Fruit fly (Drosophila melanogaster) whole organism, embryonic: Measurements from ENCODE around the gene cbt.

ENCODE experiments used
- Bteb2 ChIP-seq: fragments of 200-800 bp; sonication (Bioruptor generic); optimal IDR thresholded peaks from 2 replicates; lab custom pipeline; 2016; ENCODE audit warnings: missing biosample characterization, missing genetic modification characterization
- CG1024 ChIP-seq: fragments of 200-800 bp; sonication (Bioruptor generic); IDR thresholded peaks from 2 replicates; pipeline ENCODE4 v1.3.6; 2022; ENCODE audit warnings: missing biosample characterization, missing genetic modification characterization
- CG10979 ChIP-seq: fragments of 200-800 bp; sonication (Bioruptor generic); optimal IDR thresholded peaks from 2 replicates; lab custom pipeline; 2018; ENCODE audit warnings: missing biosample characterization, mild to moderate bottlenecking, missing genetic modification characterization, moderate library complexity
- CG11093 ChIP-seq: fragments of 200-800 bp; sonication (Bioruptor generic); IDR thresholded peaks from 3 replicates; pipeline ENCODE4 v1.3.6; 2022; ENCODE audit warnings: missing biosample characterization, missing genetic modification characterization
- CG12391 ChIP-seq: fragments of 200-800 bp; sonication (Bioruptor generic); optimal IDR thresholded peaks from 3 replicates; lab custom pipeline; 2018; ENCODE audit warnings: missing biosample characterization, mild to moderate bottlenecking, missing genetic modification characterization, moderate library complexity
- CG12942 ChIP-seq: fragments of 200-800 bp; sonication (Bioruptor generic); optimal IDR thresholded peaks from 3 replicates; lab custom pipeline; 2016; ENCODE audit warnings: missing biosample characterization, missing genetic modification characterization
- CG15011 ChIP-seq: fragments of 200-800 bp; sonication (Bioruptor generic); optimal IDR thresholded peaks from 3 replicates; lab custom pipeline; 2018; ENCODE audit warnings: missing biosample characterization, mild to moderate bottlenecking, missing genetic modification characterization
- CG1647 ChIP-seq: fragments of 200-800 bp; sonication (Bioruptor generic); optimal IDR thresholded peaks from 3 replicates; lab custom pipeline; 2016; ENCODE audit warnings: missing biosample characterization, missing genetic modification characterization
- CG18476 ChIP-seq: fragments of 200-800 bp; sonication (Bioruptor generic); optimal IDR thresholded peaks from 2 replicates; lab custom pipeline; 2016; ENCODE audit warnings: missing biosample characterization, mild to moderate bottlenecking, missing genetic modification characterization
- CG2712 ChIP-seq: fragments of 200-800 bp; optimal IDR thresholded peaks from 3 replicates; lab custom pipeline; 2019; ENCODE audit warnings: missing biosample characterization, mild to moderate bottlenecking, missing genetic modification characterization, moderate library complexity
- CG4617 ChIP-seq: fragments of 200-800 bp; sonication (Bioruptor generic); optimal IDR thresholded peaks from 3 replicates; lab custom pipeline; 2016; ENCODE audit warnings: missing biosample characterization, missing genetic modification characterization, borderline replicate concordance
- CG4820 ChIP-seq: fragments of 200-800 bp; sonication (Bioruptor generic); optimal IDR thresholded peaks from 3 replicates; lab custom pipeline; 2016; ENCODE audit warnings: missing biosample characterization, missing genetic modification characterization
- CG6854 ChIP-seq: fragments of 200-800 bp; sonication (Bioruptor generic); optimal IDR thresholded peaks from 3 replicates; lab custom pipeline; 2017; ENCODE audit warnings: missing biosample characterization, mild to moderate bottlenecking, missing genetic modification characterization
- CG8388 ChIP-seq: fragments of 200-800 bp; sonication (Bioruptor generic); optimal IDR thresholded peaks from 2 replicates; lab custom pipeline; 2019; ENCODE audit warnings: missing biosample characterization, mild to moderate bottlenecking, missing genetic modification characterization, moderate library complexity
- CG9609 ChIP-seq: fragments of 200-800 bp; sonication (Bioruptor generic); optimal IDR thresholded peaks from 3 replicates; lab custom pipeline; 2016; ENCODE audit warnings: missing biosample characterization, missing genetic modification characterization
- Camta ChIP-seq: fragments of 200-800 bp; sonication (Bioruptor generic); optimal IDR thresholded peaks from 2 replicates; lab custom pipeline; 2016; ENCODE audit warnings: missing biosample characterization, missing genetic modification characterization
- CoRest ChIP-seq: fragments of 200-800 bp; sonication (Bioruptor generic); optimal IDR thresholded peaks from 3 replicates; lab custom pipeline; 2018; ENCODE audit warnings: missing biosample characterization, mild to moderate bottlenecking, missing genetic modification characterization, moderate library complexity
- CrebB ChIP-seq: fragments of 200-800 bp; sonication (Bioruptor generic); optimal IDR thresholded peaks from 3 replicates; lab custom pipeline; 2018; ENCODE audit warnings: missing biosample characterization, mild to moderate bottlenecking, missing genetic modification characterization
- Fer2 ChIP-seq: fragments of 200-800 bp; sonication (Bioruptor generic); optimal IDR thresholded peaks from 2 replicates; lab custom pipeline; 2018; ENCODE audit warnings: missing biosample characterization, mild to moderate bottlenecking, missing genetic modification characterization, moderate library complexity
- Fer3 ChIP-seq: fragments of 200-800 bp; sonication (Bioruptor generic); optimal IDR thresholded peaks from 2 replicates; lab custom pipeline; 2018; ENCODE audit warnings: missing biosample characterization, mild to moderate bottlenecking, missing genetic modification characterization, moderate library complexity
- GATAe ChIP-seq: fragments of 200-800 bp; sonication (Bioruptor generic); conservative IDR thresholded peaks from 2 replicates; pipeline ENCODE4 v1.3.6; 2022; ENCODE audit warnings: missing biosample characterization, missing genetic modification characterization
- Hey ChIP-seq: fragments of 200-800 bp; sonication (Bioruptor generic); optimal IDR thresholded peaks from 3 replicates; lab custom pipeline; 2018; ENCODE audit warnings: missing biosample characterization, mild to moderate bottlenecking, missing genetic modification characterization
- Max ChIP-seq: fragments of 200-800 bp; sonication (Bioruptor generic); optimal IDR thresholded peaks from 2 replicates; lab custom pipeline; 2016; ENCODE audit warnings: missing biosample characterization, mild to moderate bottlenecking, missing genetic modification characterization
- Med ChIP-seq: fragments of 200-800 bp; sonication (Bioruptor generic); peaks from one replicate; lab custom pipeline; 2016; ENCODE audit warnings: missing biosample characterization, missing genetic modification characterization, mild to moderate bottlenecking, inconsistent platforms, moderate library complexity
- Six4 ChIP-seq: fragments of 200-800 bp; sonication (Bioruptor generic); optimal IDR thresholded peaks from 2 replicates; lab custom pipeline; 2016; ENCODE audit warnings: missing biosample characterization, missing genetic modification characterization
- Sox102F ChIP-seq: fragments of 200-800 bp; sonication (Bioruptor generic); optimal IDR thresholded peaks from 2 replicates; lab custom pipeline; 2018; ENCODE audit warnings: missing biosample characterization, mild to moderate bottlenecking, missing genetic modification characterization, moderate library complexity
- Sry-δ ChIP-seq: fragments of 200-800 bp; sonication (Bioruptor generic); optimal IDR thresholded peaks from 2 replicates; lab custom pipeline; 2016; ENCODE audit warnings: missing biosample characterization, missing genetic modification characterization
- Vsx1 ChIP-seq: fragments of 200-800 bp; sonication (Bioruptor generic); optimal IDR thresholded peaks from 2 replicates; lab custom pipeline; 2017; ENCODE audit warnings: missing biosample characterization, mild to moderate bottlenecking, missing genetic modification characterization, missing genetic modification reagents
- ash1 ChIP-seq: fragments of 200-800 bp; sonication (Bioruptor generic); optimal IDR thresholded peaks from 2 replicates; lab custom pipeline; 2018; ENCODE audit warnings: missing biosample characterization, mild to moderate bottlenecking, missing genetic modification characterization
- ato ChIP-seq: fragments of 200-800 bp; sonication (Bioruptor generic); IDR thresholded peaks from 2 replicates; pipeline ENCODE4 v1.3.6; 2022; ENCODE audit warnings: missing biosample characterization, missing genetic modification characterization; ENCODE audit not compliant: partially characterized antibody
- bbx ChIP-seq: fragments of 200-800 bp; sonication (Bioruptor generic); IDR thresholded peaks from 2 replicates; pipeline ENCODE4 v1.3.6; 2022; ENCODE audit warnings: missing biosample characterization, missing genetic modification characterization; ENCODE audit not compliant: partially characterized antibody
- chn ChIP-seq: fragments of 200-800 bp; sonication (Bioruptor generic); optimal IDR thresholded peaks from 2 replicates; lab custom pipeline; 2016; ENCODE audit warnings: missing biosample characterization, missing genetic modification characterization
- dati ChIP-seq: fragments of 200-800 bp; sonication (Bioruptor generic); IDR thresholded peaks from 2 replicates; pipeline ENCODE4 v1.3.6; 2022; ENCODE audit warnings: missing biosample characterization, missing genetic modification characterization
- dm ChIP-seq: fragments of 200-800 bp; sonication (Bioruptor generic); optimal IDR thresholded peaks from 3 replicates; lab custom pipeline; 2016; ENCODE audit warnings: missing biosample characterization, missing genetic modification characterization
- fd96Cb ChIP-seq: fragments of 200-800 bp; sonication (Bioruptor generic); optimal IDR thresholded peaks from 2 replicates; lab custom pipeline; 2018; ENCODE audit warnings: missing biosample characterization, mild to moderate bottlenecking, missing genetic modification characterization, moderate library complexity
- fu2 ChIP-seq: fragments of 200-800 bp; sonication (Bioruptor generic); optimal IDR thresholded peaks from 2 replicates; lab custom pipeline; 2016; ENCODE audit warnings: missing biosample characterization, missing genetic modification characterization
- her ChIP-seq: fragments of 200-800 bp; sonication (Bioruptor generic); optimal IDR thresholded peaks from 2 replicates; lab custom pipeline; 2016; ENCODE audit warnings: missing biosample characterization, missing genetic modification characterization
- jigr1 ChIP-seq: fragments of 200-800 bp; sonication (Bioruptor generic); IDR thresholded peaks from 3 replicates; pipeline ENCODE4 v1.3.6; 2022; ENCODE audit warnings: missing biosample characterization, missing genetic modification characterization
- jing ChIP-seq: fragments of 200-800 bp; sonication (Bioruptor generic); optimal IDR thresholded peaks from 2 replicates; lab custom pipeline; 2018; ENCODE audit warnings: missing biosample characterization, mild to moderate bottlenecking, missing genetic modification characterization
- knrl ChIP-seq: fragments of 200-800 bp; sonication (Bioruptor generic); IDR thresholded peaks from 3 replicates; pipeline ENCODE4 v1.3.6; 2022; ENCODE audit warnings: missing biosample characterization, missing genetic modification characterization; ENCODE audit not compliant: partially characterized antibody
- lmd ChIP-seq: fragments of 200-800 bp; sonication (Bioruptor generic); IDR thresholded peaks from 2 replicates; pipeline ENCODE4 v1.3.6; 2022; ENCODE audit warnings: missing biosample characterization, missing genetic modification characterization
- mld ChIP-seq: fragments of 200-800 bp; sonication (Bioruptor generic); IDR thresholded peaks from 3 replicates; pipeline ENCODE4 v1.3.6; 2022; ENCODE audit warnings: missing biosample characterization, missing genetic modification characterization; ENCODE audit not compliant: partially characterized antibody
- nau ChIP-seq: fragments of 200-800 bp; sonication (Bioruptor generic); optimal IDR thresholded peaks from 3 replicates; lab custom pipeline; 2017; ENCODE audit warnings: missing biosample characterization, mild to moderate bottlenecking, missing genetic modification characterization, missing genetic modification reagents
- oc ChIP-seq: fragments of 200-800 bp; sonication (Bioruptor generic); optimal IDR thresholded peaks from 2 replicates; lab custom pipeline; 2018; ENCODE audit warnings: missing biosample characterization, mild to moderate bottlenecking, missing genetic modification characterization, moderate library complexity
- sc ChIP-seq, 3 experiments: fragments of >200 bp in 2 of 3; fragments of 200-800 bp in 1 of 3; sonication (Bioruptor generic) in 1 of 3; optimal IDR thresholded peaks; 2 replicates in 2 of 3; 3 replicates in 1 of 3; lab custom pipeline; 2017; ENCODE audit warnings: mild to moderate bottlenecking in 1 of 3, missing biosample characterization in 1 of 3, missing genetic modification characterization in 1 of 3, missing genetic modification reagents in 1 of 3
- sd ChIP-seq: fragments of 200-800 bp; sonication (Bioruptor generic); optimal IDR thresholded peaks from 3 replicates; lab custom pipeline; 2018; ENCODE audit warnings: missing biosample characterization, mild to moderate bottlenecking, missing genetic modification characterization, moderate library complexity
- tx ChIP-seq: fragments of 200-800 bp; sonication (Bioruptor generic); optimal IDR thresholded peaks from 2 replicates; lab custom pipeline; 2016; ENCODE audit warnings: missing biosample characterization, missing genetic modification characterization
- unpg ChIP-seq: fragments of 200-800 bp; sonication (Bioruptor generic); optimal IDR thresholded peaks from 3 replicates; lab custom pipeline; 2018; ENCODE audit warnings: missing biosample characterization, mild to moderate bottlenecking, missing genetic modification characterization, moderate library complexity
- usp ChIP-seq: fragments of >200 bp; optimal IDR thresholded peaks from 2 replicates; lab custom pipeline; 2017; ENCODE audit warnings: missing biosample characterization, missing genetic modification characterization

The cbt gene

DNA sequence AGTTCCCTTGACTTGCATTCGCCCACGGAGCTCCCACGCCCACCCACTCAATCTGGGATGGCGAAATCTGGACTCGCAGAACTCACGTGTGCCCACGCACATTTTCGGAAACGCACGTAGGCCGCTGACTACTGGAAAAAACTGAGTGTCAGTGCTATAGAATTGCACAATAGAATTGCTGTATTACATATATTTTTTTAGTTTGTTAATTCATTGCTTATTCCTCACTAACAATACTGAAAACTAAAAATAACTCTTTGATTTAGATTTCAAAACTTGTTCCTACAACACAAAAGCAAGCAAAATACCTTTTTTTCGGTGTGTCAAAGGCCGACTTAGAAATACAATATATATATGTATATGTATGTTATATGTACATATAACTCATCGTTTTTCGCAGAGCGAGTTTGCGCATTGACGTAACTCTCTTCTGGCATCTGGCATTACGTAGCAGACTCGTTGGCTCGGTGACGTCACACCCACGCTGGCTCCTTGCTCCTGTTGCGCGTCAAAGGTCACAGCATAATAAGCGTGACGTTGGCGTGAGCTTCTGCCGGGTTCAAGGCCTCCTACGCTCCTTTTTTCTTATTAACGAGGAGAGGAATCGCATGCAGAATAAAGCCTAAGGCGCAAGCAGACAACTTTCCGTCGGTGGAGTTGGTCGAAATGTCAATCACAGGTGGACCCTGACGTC is 2.4 kb upstream of the cbt start (continued):
- no peak for TF ChIP-seq dati (GFP tag; lab: Robert Waterston, UW)
- peak; percentile 9 for TF ChIP-seq Sry-δ (GFP tag; lab: Kevin White, UChicago)
- peak; percentile 92 for TF ChIP-seq Fer3 (tag; lab: Kevin White, UChicago)
- peak; percentile 24 for TF ChIP-seq Six4 (GFP tag; lab: Kevin White, UChicago)
- no peak for TF ChIP-seq bbx
- TF ChIP-seq fd96Cb = peak; percentile 65
- TF ChIP-seq jigr1 (GFP tag; lab: Robert Waterston, UW) = no peak
- no peak for TF ChIP-seq Hey
- no peak for TF ChIP-seq knrl
- TF ChIP-seq CG4617 (GFP tag; lab: Kevin White, UChicago) = peak; percentile 8
- peak; percentile 51 for TF ChIP-seq CG4820 (GFP tag; lab: Kevin White, UChicago)
- peak; percentile 68 for TF ChIP-seq fu2
- TF ChIP-seq CG18476 (GFP tag; lab: Kevin White, UChicago) = peak; percentile 84
- peak; percentile 22 for TF ChIP-seq CrebB (tag; lab: Kevin White, UChicago)
- TF ChIP-seq ash1 (GFP tag; lab: Kevin White, UChicago) = peak; percentile 35
- TF ChIP-seq CG1647 (GFP tag; lab: Kevin White, UChicago) = peak; percentile 47
- no peak for TF ChIP-seq ato
- TF ChIP-seq CG9609 (GFP tag; lab: Kevin White, UChicago) = peak; percentile 52
- peak; percentile 83 for TF ChIP-seq CG15011
- no peak; the same call in 1 of the 3 replicates for TF ChIP-seq CG11093
- peak; percentile 84 for TF ChIP-seq unpg (GFP tag; lab: Kevin White, UChicago)
- peak; percentile 66 for TF ChIP-seq CG12942 (GFP tag; lab: Kevin White, UChicago)
- TF ChIP-seq CoRest (tag; lab: Kevin White, UChicago) = peak; percentile 83
- TF ChIP-seq Camta (GFP tag; lab: Kevin White, UChicago) = peak; percentile 59
- no peak for TF ChIP-seq her (GFP tag; lab: Kevin White, UChicago)
- TF ChIP-seq lmd (GFP tag; lab: Robert Waterston, UW) = no peak
- no peak for TF ChIP-seq GATAe (GFP tag; lab: Robert Waterston, UW)
- peak; percentile 70 for TF ChIP-seq CG8388 (GFP tag; lab: Kevin White, UChicago)
- peak; percentile 66 for TF ChIP-seq nau (GFP tag; lab: Kevin White, UChicago)
- no peak for TF ChIP-seq sd
- TF ChIP-seq dm (GFP tag; lab: Kevin White, UChicago) = peak; percentile 44
- peak; percentile 44 for TF ChIP-seq CG10979
- TF ChIP-seq Med (GFP tag; lab: Kevin White, UChicago) = peak; percentile 96
- peak; percentile 65 for TF ChIP-seq Vsx1
- TF ChIP-seq CG2712 (tag; lab: Kevin White, UChicago) = peak; percentile 78
- TF ChIP-seq CG12391 = peak; percentile 82
- no peak for TF ChIP-seq chn (GFP tag; lab: Kevin White, UChicago)
- TF ChIP-seq oc (tag; lab: Kevin White, UChicago) = peak; percentile 15
- peak; percentile 83 for TF ChIP-seq Bteb2 (GFP tag; lab: Kevin White, UChicago)
- peak; percentile 65 for TF ChIP-seq tx (GFP tag; lab: Kevin White, UChicago)
- TF ChIP-seq usp (GFP tag; lab: Kevin White, UChicago) = no peak
- TF ChIP-seq Fer2 (tag; lab: Kevin White, UChicago) = peak; percentile 9
- peak; percentile 80 for TF ChIP-seq Sox102F
- peak; percentile 6 for TF ChIP-seq jing (GFP tag; lab: Kevin White, UChicago)
- no peak for TF ChIP-seq mld
- TF ChIP-seq sc (optimal IDR thresholded peaks at IDR 0.05; lab: Kevin White, UChicago) = no peak
- TF ChIP-seq sc (GFP tag; optimal IDR thresholded peaks at IDR 0.05; lab: Kevin White, UChicago) = no peak
- TF ChIP-seq CG1024 (GFP tag; lab: Robert Waterston, UW) = no peak
- peak; percentile 59 for TF ChIP-seq Max (GFP tag; lab: Kevin White, UChicago)
- TF ChIP-seq CG6854 (GFP tag; lab: Kevin White, UChicago) = peak; percentile 80
